Fruit fly (Drosophila melanogaster) whole organism, adult: Measurements from ENCODE around the gene CG6770.

Source experiments
- CG12768 ChIP-seq: fragments of 200-800 bp; sonication (Bioruptor generic); optimal IDR thresholded peaks from 2 replicates; lab custom pipeline; 2017; ENCODE audit warnings: missing biosample characterization, missing genetic modification characterization, mild to moderate bottlenecking, moderate library complexity, missing genetic modification reagents
- CG33017 ChIP-seq: fragments of 200-800 bp; sonication (Bioruptor generic); optimal IDR thresholded peaks from 2 replicates; lab custom pipeline; 2018; ENCODE audit warnings: missing biosample characterization, mild to moderate bottlenecking, missing genetic modification characterization, moderate library complexity
- CG5204 ChIP-seq: fragments of 200-800 bp; sonication (Bioruptor generic); optimal IDR thresholded peaks from 2 replicates; lab custom pipeline; 2016; ENCODE audit warnings: missing biosample characterization, missing genetic modification characterization
- Clk ChIP-seq: fragments of 200-800 bp; sonication (Bioruptor generic); optimal IDR thresholded peaks from 2 replicates; lab custom pipeline; 2017; ENCODE audit warnings: missing biosample characterization, missing genetic modification characterization
- ovo ChIP-seq: fragments of 200-800 bp; sonication (Bioruptor generic); optimal IDR thresholded peaks from 2 replicates; lab custom pipeline; 2016; ENCODE audit warnings: missing biosample characterization, missing genetic modification characterization
- tj ChIP-seq: fragments of 200-800 bp; sonication (Bioruptor generic); optimal IDR thresholded peaks from 3 replicates; lab custom pipeline; 2017; ENCODE audit warnings: missing biosample characterization, mild to moderate bottlenecking, missing genetic modification characterization, moderate library complexity

DNA sequence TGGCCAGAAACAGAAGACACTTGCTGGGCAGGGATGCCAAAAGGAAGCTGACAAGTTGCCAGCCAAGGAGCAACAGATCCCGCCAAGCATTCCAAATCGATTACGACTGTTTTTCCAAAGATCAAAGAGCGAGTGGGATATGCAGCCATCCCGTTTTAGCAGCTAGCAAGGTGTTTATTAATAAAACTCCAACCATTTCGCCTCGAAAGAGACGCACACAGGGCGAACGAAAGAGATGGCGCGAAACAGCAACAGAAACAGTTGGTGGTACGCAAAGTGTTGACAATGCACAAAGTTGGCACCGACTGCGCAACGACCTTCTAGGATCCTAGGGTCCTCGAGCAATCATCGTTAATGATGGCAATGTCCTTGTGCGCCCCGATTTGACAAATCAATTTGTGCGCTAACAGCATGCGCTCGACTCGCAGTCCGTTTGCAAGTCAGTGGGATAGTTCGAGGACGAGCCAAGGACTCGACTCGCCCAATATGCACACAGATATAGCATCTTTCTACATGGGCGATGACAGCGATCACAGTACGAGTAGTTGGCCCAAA is 34.0 kb upstream of the CG6770 start:
- TF ChIP-seq Clk (GFP tag; lab: Kevin White, UChicago) (no peak), CG12768 (GFP tag; lab: Kevin White, UChicago) (no peak), CG5204 (GFP tag; lab: Kevin White, UChicago) (no peak), CG33017 (tag; lab: Kevin White, UChicago) (no peak), tj (GFP tag; lab: Kevin White, UChicago) (no peak), ovo (GFP tag; lab: Kevin White, UChicago) (no peak)
